Fruit fly (Drosophila melanogaster) whole organism, embryonic: ENCODE results near the gene CG13454.

Source experiments
- CG11085 ChIP-seq: fragments of 200-800 bp; sonication (Bioruptor generic); IDR thresholded peaks from 2 replicates; pipeline ENCODE4 v1.3.6; 2022; ENCODE audit warnings: missing biosample characterization, missing genetic modification characterization
- CG12942 ChIP-seq: fragments of 200-800 bp; sonication (Bioruptor generic); optimal IDR thresholded peaks from 3 replicates; lab custom pipeline; 2016; ENCODE audit warnings: missing biosample characterization, missing genetic modification characterization
- CG14667 ChIP-seq: fragments of 200-800 bp; sonication (Bioruptor generic); IDR thresholded peaks from 2 replicates; pipeline ENCODE4 v1.3.6; 2022; ENCODE audit warnings: missing biosample characterization, missing genetic modification characterization
- CG14710 ChIP-seq: fragments of 200-800 bp; sonication (Bioruptor generic); optimal IDR thresholded peaks from 3 replicates; lab custom pipeline; 2019; ENCODE audit warnings: missing biosample characterization, mild to moderate bottlenecking, missing genetic modification characterization, moderate library complexity
- CG14860 ChIP-seq: fragments of 200-800 bp; sonication (Bioruptor generic); IDR thresholded peaks from 3 replicates; pipeline ENCODE4 v1.3.6; 2022; ENCODE audit warnings: missing biosample characterization, missing genetic modification characterization; ENCODE audit not compliant: partially characterized antibody
- CG14965 ChIP-seq: fragments of 200-800 bp; sonication (Bioruptor generic); optimal IDR thresholded peaks from 2 replicates; lab custom pipeline; 2016; ENCODE audit warnings: missing biosample characterization, missing genetic modification characterization, borderline replicate concordance
- CG1602 ChIP-seq: fragments of 200-800 bp; sonication (Bioruptor generic); optimal IDR thresholded peaks from 3 replicates; lab custom pipeline; 2016; ENCODE audit warnings: missing biosample characterization, missing genetic modification characterization
- CG17612 ChIP-seq: fragments of 200-800 bp; sonication (Bioruptor generic); IDR thresholded peaks from 2 replicates; pipeline ENCODE4 v1.3.6; 2022; ENCODE audit warnings: missing biosample characterization, missing genetic modification characterization
- CG18262 ChIP-seq: fragments of 200-800 bp; optimal IDR thresholded peaks from 3 replicates; lab custom pipeline; 2019; ENCODE audit warnings: missing biosample characterization, mild to moderate bottlenecking, missing genetic modification characterization, moderate library complexity
- CG18476 ChIP-seq: fragments of 200-800 bp; sonication (Bioruptor generic); optimal IDR thresholded peaks from 2 replicates; lab custom pipeline; 2016; ENCODE audit warnings: missing biosample characterization, mild to moderate bottlenecking, missing genetic modification characterization
- CG3065 ChIP-seq: fragments of 200-800 bp; sonication (Bioruptor generic); optimal IDR thresholded peaks from 2 replicates; lab custom pipeline; 2016; ENCODE audit warnings: missing biosample characterization, missing genetic modification characterization
- CG31365 ChIP-seq: fragments of 200-800 bp; sonication (Bioruptor generic); optimal IDR thresholded peaks from 2 replicates; lab custom pipeline; 2018; ENCODE audit warnings: missing biosample characterization, mild to moderate bottlenecking, missing genetic modification characterization
- CG33557 ChIP-seq: fragments of 200-800 bp; sonication (Bioruptor generic); optimal IDR thresholded peaks from 2 replicates; lab custom pipeline; 2019; ENCODE audit warnings: missing biosample characterization, mild to moderate bottlenecking, missing genetic modification characterization, moderate library complexity
- CG34376 ChIP-seq: fragments of 200-800 bp; sonication (Bioruptor generic); optimal IDR thresholded peaks from 2 replicates; lab custom pipeline; 2018; ENCODE audit warnings: missing biosample characterization, mild to moderate bottlenecking, missing genetic modification characterization
- CG4282 ChIP-seq: fragments of 200-800 bp; sonication (Bioruptor generic); optimal IDR thresholded peaks from 2 replicates; lab custom pipeline; 2016; ENCODE audit warnings: missing biosample characterization, missing genetic modification characterization
- CG43689 ChIP-seq: fragments of 200-800 bp; sonication (Bioruptor generic); IDR thresholded peaks from 2 replicates; pipeline ENCODE4 v1.3.6; 2022; ENCODE audit warnings: missing biosample characterization, missing genetic modification characterization
- CG4707 ChIP-seq: fragments of 200-800 bp; sonication (Bioruptor generic); optimal IDR thresholded peaks from 2 replicates; lab custom pipeline; 2018; ENCODE audit warnings: missing biosample characterization, mild to moderate bottlenecking, missing genetic modification characterization, moderate library complexity
- CG6689 ChIP-seq: fragments of 200-800 bp; sonication (Bioruptor generic); IDR thresholded peaks from 2 replicates; pipeline ENCODE4 v1.3.6; 2022; ENCODE audit warnings: missing biosample characterization, missing genetic modification characterization
- CG7271 ChIP-seq: fragments of 200-800 bp; sonication (Bioruptor generic); optimal IDR thresholded peaks from 2 replicates; lab custom pipeline; 2018; ENCODE audit warnings: missing biosample characterization, mild to moderate bottlenecking, missing genetic modification characterization, moderate library complexity
- CG7786 ChIP-seq: fragments of 200-800 bp; sonication (Bioruptor generic); optimal IDR thresholded peaks from 2 replicates; lab custom pipeline; 2016; ENCODE audit warnings: missing biosample characterization, missing genetic modification characterization
- CG7963 ChIP-seq: fragments of 200-800 bp; sonication (Bioruptor generic); IDR thresholded peaks from 3 replicates; pipeline ENCODE4 v1.3.6; 2022; ENCODE audit warnings: missing biosample characterization, missing genetic modification characterization; ENCODE audit not compliant: partially characterized antibody
- CG8944 ChIP-seq: fragments of 200-800 bp; sonication (Bioruptor generic); optimal IDR thresholded peaks from 3 replicates; lab custom pipeline; 2016; ENCODE audit warnings: missing biosample characterization, missing genetic modification characterization
- CG9876 ChIP-seq: fragments of 200-800 bp; sonication (Bioruptor generic); optimal IDR thresholded peaks from 2 replicates; lab custom pipeline; 2016; ENCODE audit warnings: missing biosample characterization, missing genetic modification characterization
- Dbx ChIP-seq: fragments of 200-800 bp; sonication (Bioruptor generic); IDR thresholded peaks from 3 replicates; pipeline ENCODE4 v1.3.6; 2022; ENCODE audit warnings: missing biosample characterization, missing genetic modification characterization
- Dll ChIP-seq: fragments of 200-800 bp; sonication (Bioruptor generic); IDR thresholded peaks from 4 replicates; pipeline ENCODE4 v1.3.6; 2022; ENCODE audit warnings: missing biosample characterization, missing genetic modification characterization; ENCODE audit not compliant: partially characterized antibody
- Ets65A ChIP-seq: fragments of 200-800 bp; sonication (Bioruptor generic); peaks from one replicate; lab custom pipeline; 2016; ENCODE audit warnings: missing biosample characterization, missing genetic modification characterization
- HLH4C ChIP-seq: fragments of 200-800 bp; sonication (Bioruptor generic); IDR thresholded peaks from 3 replicates; pipeline ENCODE4 v1.3.6; 2022; ENCODE audit warnings: missing biosample characterization, missing genetic modification characterization; ENCODE audit not compliant: partially characterized antibody
- Med ChIP-seq: fragments of 200-800 bp; sonication (Bioruptor generic); peaks from one replicate; lab custom pipeline; 2016; ENCODE audit warnings: missing biosample characterization, missing genetic modification characterization, mild to moderate bottlenecking, inconsistent platforms, moderate library complexity
- Sox102F ChIP-seq: fragments of 200-800 bp; sonication (Bioruptor generic); optimal IDR thresholded peaks from 2 replicates; lab custom pipeline; 2018; ENCODE audit warnings: missing biosample characterization, mild to moderate bottlenecking, missing genetic modification characterization, moderate library complexity
- Stat92E ChIP-seq, 3 experiments: fragments of >200 bp in 2 of 3; fragments of 200-800 bp in 1 of 3; sonication (Bioruptor generic) in 1 of 3; optimal IDR thresholded peaks; 2 replicates each; lab custom pipeline; 2017 to 2019; ENCODE audit warnings: missing biosample characterization in 3 of 3, missing genetic modification characterization in 3 of 3, mild to moderate bottlenecking in 1 of 3, moderate library complexity in 1 of 3
- Usf ChIP-seq: fragments of 200-800 bp; sonication (Bioruptor generic); optimal IDR thresholded peaks from 2 replicates; lab custom pipeline; 2017; ENCODE audit warnings: missing genotype, missing biosample characterization, missing genetic modification characterization
- ash1 ChIP-seq: fragments of 200-800 bp; sonication (Bioruptor generic); optimal IDR thresholded peaks from 2 replicates; lab custom pipeline; 2018; ENCODE audit warnings: missing biosample characterization, mild to moderate bottlenecking, missing genetic modification characterization
- ato ChIP-seq: fragments of 200-800 bp; sonication (Bioruptor generic); IDR thresholded peaks from 2 replicates; pipeline ENCODE4 v1.3.6; 2022; ENCODE audit warnings: missing biosample characterization, missing genetic modification characterization; ENCODE audit not compliant: partially characterized antibody
- dan ChIP-seq: fragments of 200-800 bp; sonication (Bioruptor generic); IDR thresholded peaks from 2 replicates; pipeline ENCODE4 v1.3.6; 2022; ENCODE audit warnings: missing biosample characterization, missing genetic modification characterization
- danr ChIP-seq: fragments of 200-800 bp; sonication (Bioruptor generic); IDR thresholded peaks from 2 replicates; pipeline ENCODE4 v1.3.6; 2022; ENCODE audit warnings: missing biosample characterization, missing genetic modification characterization
- dimm ChIP-seq: fragments of 200-800 bp; sonication (Bioruptor generic); IDR thresholded peaks from 2 replicates; pipeline ENCODE4 v1.3.6; 2022; ENCODE audit warnings: missing biosample characterization, missing genetic modification characterization
- fd3F ChIP-seq: fragments of 200-800 bp; sonication (Bioruptor generic); optimal IDR thresholded peaks from 2 replicates; lab custom pipeline; 2018; ENCODE audit warnings: missing biosample characterization, mild to moderate bottlenecking, missing genetic modification characterization, moderate library complexity
- fu2 ChIP-seq: fragments of 200-800 bp; sonication (Bioruptor generic); optimal IDR thresholded peaks from 2 replicates; lab custom pipeline; 2016; ENCODE audit warnings: missing biosample characterization, missing genetic modification characterization
- h ChIP-seq: fragments of >200 bp; optimal IDR thresholded peaks from 2 replicates; lab custom pipeline; 2017
- hbn ChIP-seq: fragments of 200-800 bp; sonication (Bioruptor generic); IDR thresholded peaks from 2 replicates; pipeline ENCODE4 v1.3.6; 2022; ENCODE audit warnings: missing biosample characterization, missing genetic modification characterization; ENCODE audit not compliant: partially characterized antibody
- kah ChIP-seq: fragments of 200-800 bp; sonication (Bioruptor generic); optimal IDR thresholded peaks from 2 replicates; lab custom pipeline; 2018; ENCODE audit warnings: missing biosample characterization, mild to moderate bottlenecking, missing genetic modification characterization
- lmd ChIP-seq: fragments of 200-800 bp; sonication (Bioruptor generic); IDR thresholded peaks from 2 replicates; pipeline ENCODE4 v1.3.6; 2022; ENCODE audit warnings: missing biosample characterization, missing genetic modification characterization
- oc ChIP-seq: fragments of 200-800 bp; sonication (Bioruptor generic); optimal IDR thresholded peaks from 2 replicates; lab custom pipeline; 2018; ENCODE audit warnings: missing biosample characterization, mild to moderate bottlenecking, missing genetic modification characterization, moderate library complexity
- onecut ChIP-seq: fragments of 200-800 bp; sonication (Bioruptor generic); IDR thresholded peaks from 2 replicates; pipeline ENCODE4 v1.3.6; 2022; ENCODE audit warnings: missing biosample characterization, missing genetic modification characterization
- otp ChIP-seq: fragments of 200-800 bp; sonication (Bioruptor generic); IDR thresholded peaks from 3 replicates; pipeline ENCODE4, ENCODE4 v1.3.6; 2022; ENCODE audit warnings: missing biosample characterization, missing genetic modification characterization
- pum ChIP-seq: fragments of 200-800 bp; sonication (Bioruptor generic); optimal IDR thresholded peaks from 2 replicates; lab custom pipeline; 2016; ENCODE audit warnings: missing biosample characterization, missing genetic modification characterization
- sens ChIP-seq: fragments of 200-800 bp; sonication (Bioruptor generic); peaks from one replicate; lab custom pipeline; 2016; ENCODE audit warnings: missing biosample characterization, missing genetic modification characterization
- ttk ChIP-seq: fragments of 200-800 bp; sonication (Bioruptor generic); IDR thresholded peaks from 2 replicates; pipeline ENCODE4 v2.1.2; 2022; ENCODE audit warnings: missing biosample characterization, missing genetic modification characterization
- tx ChIP-seq: fragments of 200-800 bp; sonication (Bioruptor generic); optimal IDR thresholded peaks from 2 replicates; lab custom pipeline; 2016; ENCODE audit warnings: missing biosample characterization, missing genetic modification characterization
- vfl ChIP-seq: fragments of 200-800 bp; sonication (Bioruptor generic); optimal IDR thresholded peaks from 2 replicates; lab custom pipeline; 2016; ENCODE audit warnings: missing biosample characterization, missing genetic modification characterization
- wdn ChIP-seq: fragments of 200-800 bp; sonication (Bioruptor generic); IDR thresholded peaks from 2 replicates; pipeline ENCODE4 v1.3.6; 2022; ENCODE audit warnings: missing biosample characterization, missing genetic modification characterization
- yki ChIP-seq: fragments of >200 bp; optimal IDR thresholded peaks from 3 replicates; lab custom pipeline; 2018

CG13454 gene

DNA sequence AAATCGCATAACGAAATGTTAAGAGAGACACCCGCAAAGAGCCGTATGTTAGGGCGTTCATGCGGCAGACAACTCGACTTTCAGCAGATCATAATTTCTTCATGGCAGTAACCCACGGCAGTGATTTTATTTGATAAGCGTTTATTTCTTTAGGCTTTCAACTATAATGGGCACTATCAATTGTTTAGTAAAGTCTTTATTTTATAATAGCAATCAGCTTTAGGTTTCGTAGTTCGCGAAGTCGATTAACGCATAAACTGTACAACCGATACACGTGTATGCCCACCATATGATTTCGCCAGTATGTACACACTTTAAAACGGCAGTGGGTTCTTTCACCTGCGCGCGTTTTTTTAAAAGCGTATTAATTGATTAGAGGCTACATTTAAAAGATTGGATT, 8.6 kb downstream of the CG13454 start, which contains the start of gene CG7841 (continued):
- TF ChIP-seq Med (GFP tag; lab: Kevin White, UChicago) (peak; percentile 100), vfl (peak; percentile 96), CG6689 (GFP tag; lab: Robert Waterston, UW) (peak; percentile 96), fd3F (peak; percentile 96), yki (peak; percentile 51), ato (GFP tag; lab: Robert Waterston, UW) (no peak), CG4282 (GFP tag; lab: Kevin White, UChicago) (peak; percentile 93), pum (GFP tag; lab: Kevin White, UChicago) (peak; percentile 95), fu2 (peak; percentile 94), CG18476 (GFP tag; lab: Kevin White, UChicago) (peak; percentile 97), HLH4C (GFP tag; lab: Robert Waterston, UW) (no peak), CG8944 (GFP tag; lab: Kevin White, UChicago) (peak; percentile 93), CG1602 (peak; percentile 93), CG11085 (GFP tag; lab: Robert Waterston, UW) (no peak; the same call in 1 of the 2 replicates), kah (GFP tag; lab: Kevin White, UChicago) (peak; percentile 97), CG7963 (GFP tag; lab: Robert Waterston, UW) (no peak), CG43689 (GFP tag; lab: Robert Waterston, UW) (no peak; the same call in 1 of the 2 replicates), Sox102F (GFP tag; lab: Kevin White, UChicago) (peak; percentile 97), oc (peak; percentile 97), onecut (GFP tag; lab: Robert Waterston, UW) (peak; percentile 96), Dbx (GFP tag; lab: Robert Waterston, UW) (peak; percentile 95), dan (GFP tag; lab: Robert Waterston, UW) (no peak), lmd (peak; percentile 95), CG12942 (peak; percentile 94), h (lab: Kevin White, UChicago) (no peak), sens (GFP tag; lab: Kevin White, UChicago) (peak; percentile 99), Usf (GFP tag; lab: Kevin White, UChicago) (peak; percentile 93), ttk (GFP tag; lab: Robert Waterston, UW) (peak; percentile 94), CG18262 (tag; lab: Kevin White, UChicago) (peak; percentile 99), dimm (GFP tag; lab: Robert Waterston, UW) (no peak), CG31365 (tag; lab: Kevin White, UChicago) (peak; percentile 94), CG4707 (GFP tag; lab: Kevin White, UChicago) (peak; percentile 96), CG9876 (peak; percentile 86), otp (GFP tag; lab: Robert Waterston, UW) (peak; percentile 96), Ets65A (peak; percentile 98), CG14710 (tag; lab: Kevin White, UChicago) (peak; percentile 100), CG7271 (tag; lab: Kevin White, UChicago) (peak; percentile 86), CG7786 (GFP tag; lab: Kevin White, UChicago) (peak; percentile 94), tx (peak; percentile 96), ash1 (GFP tag; lab: Kevin White, UChicago) (peak; percentile 95), danr (GFP tag; lab: Robert Waterston, UW) (peak; percentile 89), CG14667 (GFP tag; lab: Robert Waterston, UW) (no peak; the same call in 1 of the 2 replicates), CG14860 (GFP tag; lab: Robert Waterston, UW) (no peak), wdn (peak; percentile 93), CG17612 (GFP tag; lab: Robert Waterston, UW) (peak; percentile 83; the same call in 1 of the 2 replicates), Stat92E (GFP tag; optimal IDR thresholded peaks at IDR 0.05; lab: Kevin White, UChicago) (peak in 1 of 3 experiments; percentile 95), CG33557 (peak; percentile 98), hbn (GFP tag; lab: Robert Waterston, UW) (no peak), CG14965 (GFP tag; lab: Kevin White, UChicago) (peak; percentile 84), Dll (GFP tag; lab: Robert Waterston, UW) (0 out of 4 replicates have a peak, but pooled peaks have one; percentile 24), CG34376 (GFP tag; lab: Kevin White, UChicago) (peak; percentile 99), CG3065 (peak; percentile 92)
